Worm (Caenorhabditis elegans) whole organism, L2 larva: ENCODE measurements around the gene bli-2.

Experiments used
- C34F6.9 ChIP-seq: fragments of 150-350 bp; optimal IDR thresholded peaks from 2 replicates; lab custom pipeline; 2014; ENCODE audit warnings: missing biosample characterization, missing genetic modification characterization
- F13H6.1 ChIP-seq: sonication (generic microtip); optimal IDR thresholded peaks from 2 replicates; lab custom pipeline; 2016; ENCODE audit warnings: missing genetic modification characterization, missing compliant biosample characterization
- Y55F3AM.14 ChIP-seq: fragments of 200-800 bp; sonication (Bioruptor generic); optimal IDR thresholded peaks from 2 replicates; lab custom pipeline; 2018; ENCODE audit warnings: mild to moderate bottlenecking, missing genetic modification characterization, missing compliant biosample characterization
- ZK546.5 ChIP-seq: sonication (generic microtip); optimal IDR thresholded peaks from 2 replicates; lab custom pipeline; 2017; ENCODE audit warnings: missing biosample characterization, missing genetic modification characterization
- aly-2 ChIP-seq: fragments of 150-350 bp; optimal IDR thresholded peaks from 2 replicates; lab custom pipeline; 2014; ENCODE audit warnings: missing biosample characterization, missing genetic modification characterization
- blmp-1 ChIP-seq: sonication (generic microtip); optimal IDR thresholded peaks from 2 replicates; lab custom pipeline; 2017; ENCODE audit warnings: missing genetic modification characterization, mild to moderate bottlenecking, missing compliant biosample characterization, antibody characterized with exemption, moderate library complexity; ENCODE audit not compliant: insufficient read depth
- ceh-82 ChIP-seq: fragments of 150-350 bp; optimal IDR thresholded peaks from 2 replicates; lab custom pipeline; 2014; ENCODE audit warnings: missing biosample characterization, missing genetic modification characterization
- crh-2 ChIP-seq: sonication (generic microtip); optimal IDR thresholded peaks from 2 replicates; lab custom pipeline; 2017; ENCODE audit warnings: missing biosample characterization, missing genetic modification characterization
- elt-1 ChIP-seq: fragments of 150-350 bp; optimal IDR thresholded peaks from 2 replicates; lab custom pipeline; 2014; ENCODE audit warnings: missing biosample characterization, missing genetic modification characterization
- fos-1 ChIP-seq: fragments of 150-350 bp; optimal IDR thresholded peaks from 2 replicates; lab custom pipeline; 2014; ENCODE audit warnings: missing biosample characterization, missing genetic modification characterization
- gmeb-1 ChIP-seq: fragments of 150-350 bp; optimal IDR thresholded peaks from 2 replicates; lab custom pipeline; 2014; ENCODE audit warnings: missing biosample characterization, missing genetic modification characterization
- lin-11 ChIP-seq: fragments of 150-350 bp; sonication (generic microtip); optimal IDR thresholded peaks from 2 replicates; lab custom pipeline; 2014; ENCODE audit warnings: missing biosample characterization, missing genetic modification characterization, inconsistent platforms, mixed read lengths
- lin-39 ChIP-seq: fragments of 150-350 bp; optimal IDR thresholded peaks from 2 replicates; lab custom pipeline; 2014; ENCODE audit warnings: missing biosample characterization, missing genetic modification reagents, missing genetic modification characterization
- lsy-2 ChIP-seq, 2 experiments: fragments of 150-350 bp in 1 of 2; sonication (generic microtip) in 1 of 2; optimal IDR thresholded peaks; 2 replicates each; lab custom pipeline; 2014 to 2017; ENCODE audit warnings: missing biosample characterization in 2 of 2, missing genetic modification characterization in 2 of 2
- mbf-1 ChIP-seq: sonication (generic microtip); optimal IDR thresholded peaks from 2 replicates; lab custom pipeline; 2017; ENCODE audit warnings: missing biosample characterization, missing genetic modification characterization
- mdl-1 ChIP-seq, 2 experiments: fragments of 150-350 bp in 1 of 2; sonication (generic microtip) in 1 of 2; optimal IDR thresholded peaks; 2 replicates each; lab custom pipeline; 2017; ENCODE audit warnings: missing biosample characterization in 2 of 2, missing genetic modification characterization in 2 of 2
- nhr-10 ChIP-seq: sonication (generic microtip); optimal IDR thresholded peaks from 2 replicates; lab custom pipeline; 2017; ENCODE audit warnings: missing biosample characterization, missing genetic modification characterization
- nhr-129 ChIP-seq: fragments of 150-350 bp; optimal IDR thresholded peaks from 2 replicates; lab custom pipeline; 2014; ENCODE audit warnings: missing biosample characterization, missing genetic modification characterization
- nhr-237 ChIP-seq: fragments of 150-350 bp; optimal IDR thresholded peaks from 2 replicates; lab custom pipeline; 2014; ENCODE audit warnings: missing biosample characterization, missing genetic modification characterization
- nhr-25 ChIP-seq: fragments of 150-350 bp; sonication (generic microtip); optimal IDR thresholded peaks from 3 replicates; lab custom pipeline; 2014; ENCODE audit warnings: missing biosample characterization, missing genetic modification characterization
- nhr-6 ChIP-seq: fragments of 150-350 bp; optimal IDR thresholded peaks from 2 replicates; lab custom pipeline; 2014; ENCODE audit warnings: missing biosample characterization, missing genetic modification characterization
- peb-1 ChIP-seq: fragments of 150-350 bp; optimal IDR thresholded peaks from 2 replicates; lab custom pipeline; 2014; ENCODE audit warnings: missing biosample characterization, missing genetic modification characterization
- sem-4 ChIP-seq: fragments of 150-350 bp; optimal IDR thresholded peaks from 2 replicates; lab custom pipeline; 2014; ENCODE audit warnings: missing biosample characterization, missing genetic modification reagents, missing genetic modification characterization
- sma-3 ChIP-seq: sonication (generic microtip); optimal IDR thresholded peaks from 2 replicates; lab custom pipeline; 2016; ENCODE audit warnings: missing genetic modification reagents, missing genetic modification characterization, missing compliant biosample characterization
- sma-9 ChIP-seq, 2 experiments: fragments of 150-350 bp in 1 of 2; sonication (generic microtip) in 1 of 2; optimal IDR thresholded peaks; 2 replicates each; lab custom pipeline; 2014 to 2016; ENCODE audit warnings: missing genetic modification characterization in 2 of 2, mild to moderate bottlenecking in 1 of 2, missing biosample characterization in 1 of 2, missing compliant biosample characterization in 1 of 2, missing genetic modification reagents in 1 of 2, moderate library complexity in 1 of 2
- snpc-4 ChIP-seq: fragments of 150-350 bp; optimal IDR thresholded peaks from 2 replicates; lab custom pipeline; 2014; ENCODE audit warnings: missing biosample characterization, missing genetic modification characterization
- unc-39 ChIP-seq: fragments of 150-350 bp; optimal IDR thresholded peaks from 2 replicates; lab custom pipeline; 2014; ENCODE audit warnings: missing biosample characterization, missing genetic modification characterization
- unc-55 ChIP-seq: fragments of 150-350 bp; sonication (generic microtip); optimal IDR thresholded peaks from 3 replicates; lab custom pipeline; 2014; ENCODE audit warnings: missing biosample characterization, missing genetic modification reagents, missing genetic modification characterization
- unc-62 ChIP-seq: fragments of 150-350 bp; optimal IDR thresholded peaks from 2 replicates; lab custom pipeline; 2014; ENCODE audit warnings: missing biosample characterization, missing genetic modification reagents, missing genetic modification characterization
- zag-1 ChIP-seq: fragments of 150-350 bp; optimal IDR thresholded peaks from 2 replicates; lab custom pipeline; 2014; ENCODE audit warnings: missing biosample characterization, missing genetic modification characterization
- ztf-11 ChIP-seq: sonication (generic microtip); optimal IDR thresholded peaks from 2 replicates; lab custom pipeline; 2017; ENCODE audit warnings: missing biosample characterization, missing genetic modification characterization
- ztf-4 ChIP-seq: fragments of 150-350 bp; optimal IDR thresholded peaks from 2 replicates; lab custom pipeline; 2014; ENCODE audit warnings: missing biosample characterization, missing genetic modification characterization

Gene bli-2

DNA sequence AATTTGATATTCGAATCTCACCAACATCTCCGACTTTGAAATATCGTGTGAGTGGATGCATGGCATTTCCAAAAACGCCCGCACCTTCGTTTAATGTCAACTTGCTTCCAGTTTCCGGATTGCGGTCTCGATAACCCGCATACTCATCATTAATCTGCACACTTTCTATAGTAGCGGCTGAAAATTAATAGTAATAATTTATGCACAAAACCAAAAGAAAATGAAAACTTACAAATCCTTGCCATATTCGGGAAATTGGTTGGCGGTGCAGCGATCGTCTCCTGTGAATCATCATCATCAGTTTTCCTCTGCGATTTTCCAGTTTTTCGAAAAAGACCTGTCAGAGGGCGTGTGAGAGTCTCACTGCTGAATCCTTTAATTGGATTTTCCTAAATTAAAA is 7.9 kb upstream of the bli-2 start:
- TF ChIP-seq unc-62 (GFP tag; lab: Kevin White, UChicago): no peak
- no peak for TF ChIP-seq sma-9 (GFP tag; optimal IDR thresholded peaks at IDR 0.05; lab: Kevin White, UChicago)
- TF ChIP-seq sma-9 (tag; optimal IDR thresholded peaks at IDR 0.05; lab: Kevin White, UChicago): no peak
- TF ChIP-seq ceh-82 (tag; lab: Kevin White, UChicago): no peak
- no peak for TF ChIP-seq sma-3 (GFP tag; lab: Kevin White, UChicago)
- no peak for TF ChIP-seq nhr-25 (tag; lab: Kevin White, UChicago)
- no peak for TF ChIP-seq nhr-6
- no peak for TF ChIP-seq nhr-129
- TF ChIP-seq, all 48 proteins: peak for 0

DNA sequence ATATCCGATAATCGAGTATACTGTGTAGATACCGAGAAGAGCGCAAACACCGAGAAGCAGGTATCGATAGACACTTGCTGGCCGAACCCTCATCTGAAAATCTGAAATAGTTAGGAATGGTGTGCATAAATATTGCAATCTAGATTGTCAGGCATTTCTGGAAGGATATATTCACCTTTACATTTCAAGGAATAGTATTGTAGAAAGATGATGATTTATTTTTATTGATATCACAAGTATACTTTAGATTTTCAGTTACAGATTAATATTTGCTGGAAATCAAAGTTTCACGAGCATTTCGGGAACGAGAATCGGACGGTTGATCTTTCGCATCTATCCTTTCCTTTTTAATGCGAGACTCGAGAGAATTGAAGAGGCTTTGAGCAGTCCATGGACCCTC is 7.4 kb upstream of the bli-2 start, which contains the start of gene fut-3:
fut-3 (minus strand) TSS at position 101 of the 400 bp plus-strand sequence.
- TF ChIP-seq lin-39 (tag; lab: Kevin White, UChicago) (no peak), zag-1 (tag; lab: Kevin White, UChicago) (no peak), ztf-11 (tag; lab: Kevin White, UChicago) (no peak), ztf-4 (no peak), peb-1 (tag; lab: Kevin White, UChicago) (no peak), unc-39 (tag; lab: Kevin White, UChicago) (no peak), nhr-129 (no peak), Y55F3AM.14 (no peak), F13H6.1 (no peak), sma-3 (GFP tag; lab: Kevin White, UChicago) (no peak)

DNA sequence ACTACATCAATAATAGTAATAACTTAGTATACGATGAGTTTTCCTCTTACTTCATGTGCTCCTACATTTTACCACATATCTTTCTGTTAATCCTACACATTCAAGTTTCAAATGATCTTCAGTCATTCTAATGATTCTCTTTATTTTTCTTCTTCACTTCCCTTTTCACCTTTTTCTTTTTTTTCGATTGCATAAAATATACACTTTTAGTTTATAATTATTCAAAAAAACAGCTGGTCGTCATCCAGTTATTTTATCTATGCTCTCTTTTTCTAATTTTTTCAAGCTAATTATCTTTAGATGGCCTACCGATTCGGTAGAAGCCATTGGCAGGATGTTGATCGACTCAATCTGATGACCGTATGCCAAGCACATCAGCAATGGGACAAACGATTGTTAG is 2.0 kb upstream of the bli-2 start, which contains the start of gene F59E12.1:
F59E12.1 (plus strand) TSS at position 301 of the 400 bp plus-strand sequence.
- no peak for TF ChIP-seq nhr-25 (tag; lab: Kevin White, UChicago)
- no peak for TF ChIP-seq mdl-1 (tag; optimal IDR thresholded peaks at IDR 0.05; lab: Kevin White, UChicago)
- no peak for TF ChIP-seq nhr-6
- TF ChIP-seq crh-2 (tag; lab: Kevin White, UChicago): no peak
- TF ChIP-seq sma-9 (GFP tag; optimal IDR thresholded peaks at IDR 0.05; lab: Kevin White, UChicago): no peak
- no peak for TF ChIP-seq sma-9 (tag; optimal IDR thresholded peaks at IDR 0.05; lab: Kevin White, UChicago)
- TF ChIP-seq sem-4 (tag; lab: Kevin White, UChicago): no peak
- TF ChIP-seq mbf-1: no peak
- TF ChIP-seq nhr-237: no peak
- no peak for TF ChIP-seq peb-1 (tag; lab: Kevin White, UChicago)
- TF ChIP-seq lin-11 (tag; lab: Kevin White, UChicago): no peak
- TF ChIP-seq ztf-11 (tag; lab: Kevin White, UChicago): no peak
- TF ChIP-seq lin-39 (tag; lab: Kevin White, UChicago): no peak

DNA sequence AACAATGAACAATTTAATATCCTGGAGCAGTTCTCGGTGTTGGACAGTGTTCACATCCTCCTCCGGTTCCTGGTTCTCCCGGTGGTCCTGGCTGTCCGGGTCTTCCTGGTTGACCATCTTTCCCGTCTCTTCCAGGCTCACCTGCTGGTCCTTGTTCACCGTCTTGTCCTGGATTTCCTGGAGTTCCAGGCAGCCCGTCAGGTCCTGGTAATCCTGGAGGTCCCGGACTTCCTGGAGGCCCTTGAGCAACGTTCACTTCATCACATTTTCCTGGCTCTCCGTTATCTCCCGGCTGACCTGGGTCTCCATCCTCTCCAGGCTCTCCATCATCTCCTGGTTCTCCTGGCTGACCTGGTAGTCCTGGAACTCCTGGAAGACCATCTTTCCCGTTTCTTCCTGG is 808 bp downstream of the bli-2 start:
- TF ChIP-seq snpc-4 (tag; lab: Kevin White, UChicago) (no peak), mbf-1 (no peak), zag-1 (tag; lab: Kevin White, UChicago) (no peak), ZK546.5 (no peak), elt-1 (tag; lab: Kevin White, UChicago) (no peak), nhr-237 (no peak), ztf-11 (tag; lab: Kevin White, UChicago) (no peak), unc-62 (GFP tag; lab: Kevin White, UChicago) (no peak), nhr-10 (tag; lab: Kevin White, UChicago) (no peak), sem-4 (tag; lab: Kevin White, UChicago) (no peak), crh-2 (tag; lab: Kevin White, UChicago) (no peak), lin-11 (tag; lab: Kevin White, UChicago) (no peak), fos-1 (no peak), blmp-1 (tag; lab: Kevin White, UChicago) (no peak)

DNA sequence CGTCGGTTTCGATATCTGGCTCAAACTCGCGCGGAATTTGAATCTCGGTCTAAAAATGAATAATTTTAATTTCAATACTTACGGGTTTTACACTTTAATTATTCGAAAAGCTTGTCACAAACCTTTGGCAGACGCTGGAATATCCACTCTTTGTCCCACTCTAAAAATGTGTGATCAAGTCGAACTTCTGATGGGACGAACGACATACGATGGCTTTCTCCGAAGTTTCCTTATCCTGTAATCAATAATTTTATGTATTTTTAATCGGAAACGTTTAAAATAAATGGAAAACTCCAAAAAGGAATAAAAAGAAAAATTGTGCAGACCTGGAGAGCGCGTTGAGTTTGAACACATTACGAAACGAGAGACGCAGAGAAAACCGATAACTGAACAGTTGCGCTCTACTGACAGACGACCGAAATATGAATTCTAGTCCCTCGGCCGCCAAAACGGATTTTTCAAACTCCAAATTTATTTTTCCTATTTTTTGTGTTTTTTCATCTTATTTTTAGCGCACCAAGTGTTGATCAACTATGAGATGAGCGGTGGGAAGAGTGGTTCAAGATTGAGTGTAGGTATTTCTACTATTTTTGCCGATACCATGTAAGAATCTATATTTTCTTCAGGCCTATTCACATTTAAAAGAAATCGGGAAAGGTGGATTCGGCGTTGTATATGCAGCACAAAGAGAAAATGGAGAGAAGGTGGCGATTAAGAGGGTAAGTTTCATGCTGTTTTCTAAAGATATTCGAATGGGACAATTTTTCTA is 2.8 kb downstream of the bli-2 start, which contains the start of the genes sam-4, F59E12.17 and zyg-1:
sam-4 (minus strand) TSS at position 51 of the 769 bp plus-strand sequence.
F59E12.17 (minus strand) TSS at position 235 of the 769 bp plus-strand sequence.
zyg-1 (plus strand) TSS at position 513 of the 769 bp plus-strand sequence.
- no peak for TF ChIP-seq aly-2 (tag; lab: Kevin White, UChicago)
- TF ChIP-seq F13H6.1: peak; percentile 20
- TF ChIP-seq nhr-129: peak; percentile 78
- TF ChIP-seq unc-55 (GFP tag; lab: Kevin White, UChicago): peak; percentile 93
- TF ChIP-seq crh-2 (tag; lab: Kevin White, UChicago): peak; percentile 56
- TF ChIP-seq sma-3 (GFP tag; lab: Kevin White, UChicago): peak; percentile 42
- peak; percentile 20 for TF ChIP-seq snpc-4 (tag; lab: Kevin White, UChicago)
- peak; percentile 53 for TF ChIP-seq gmeb-1 (tag; lab: Kevin White, UChicago)
- TF ChIP-seq peb-1 (tag; lab: Kevin White, UChicago): no peak
- TF ChIP-seq nhr-10 (tag; lab: Kevin White, UChicago): no peak
- peak; percentile 41 for TF ChIP-seq fos-1
- TF ChIP-seq C34F6.9 (tag; lab: Kevin White, UChicago): peak; percentile 84
- peak in 1 of 2 experiments; percentile 81 for TF ChIP-seq lsy-2 (tag; optimal IDR thresholded peaks at IDR 0.05; lab: Kevin White, UChicago)
